Worm (Caenorhabditis elegans) whole organism, L4 larva: ENCODE measurements around the gene ZK809.8.
A peak's percentile ranks its signal among the peaks of the same experiment; 100 is the strongest.

Experiments
- F10B5.3 ChIP-seq: sonication (generic microtip); optimal IDR thresholded peaks from 2 replicates; lab custom pipeline; 2016; ENCODE audit warnings: mild to moderate bottlenecking, missing genetic modification characterization, missing compliant biosample characterization
- F49E8.2 ChIP-seq: sonication (generic microtip); optimal IDR thresholded peaks from 2 replicates; lab custom pipeline; 2016; ENCODE audit warnings: missing compliant biosample characterization, mild to moderate bottlenecking, missing genetic modification characterization, borderline replicate concordance
- T20F7.1 ChIP-seq: fragments of 200-800 bp; sonication (Bioruptor generic); optimal IDR thresholded peaks from 2 replicates; lab custom pipeline; 2018; ENCODE audit warnings: mild to moderate bottlenecking, missing genetic modification characterization, missing compliant biosample characterization
- T26A8.4 ChIP-seq: fragments of 200-800 bp; sonication (Bioruptor generic); IDR thresholded peaks from 2 replicates; pipeline ENCODE4 v1.3.6; 2022; ENCODE audit warnings: missing genetic modification characterization, missing compliant biosample characterization
- Y48G9A.11 ChIP-seq: fragments of 200-800 bp; sonication (Bioruptor generic); IDR thresholded peaks from 2 replicates; pipeline ENCODE4 v1.3.6; 2022; ENCODE audit warnings: missing genetic modification reagents, missing genetic modification characterization, missing compliant biosample characterization
- aha-1 ChIP-seq: fragments of 150-350 bp; peaks from one replicate; lab custom pipeline; 2014; ENCODE audit warnings: missing biosample characterization, missing genetic modification characterization
- attf-4 ChIP-seq: sonication (generic microtip); optimal IDR thresholded peaks from 3 replicates; lab custom pipeline; 2017; ENCODE audit warnings: missing biosample characterization, missing genetic modification characterization
- ceh-28 ChIP-seq: fragments of 150-350 bp; optimal IDR thresholded peaks from 2 replicates; lab custom pipeline; 2014; ENCODE audit warnings: missing biosample characterization, missing genetic modification reagents, missing genetic modification characterization
- ceh-32 ChIP-seq: sonication (generic microtip); optimal IDR thresholded peaks from 2 replicates; lab custom pipeline; 2016; ENCODE audit warnings: mild to moderate bottlenecking, missing genetic modification characterization, missing compliant biosample characterization; ENCODE audit not compliant: poor library complexity
- ceh-82 ChIP-seq: sonication (generic microtip); optimal IDR thresholded peaks from 2 replicates; lab custom pipeline; 2017; ENCODE audit warnings: missing biosample characterization, missing genetic modification characterization
- ces-1 ChIP-seq: fragments of 150-350 bp; sonication (generic microtip); optimal IDR thresholded peaks from 4 replicates; lab custom pipeline; 2014; ENCODE audit warnings: missing biosample characterization, missing genetic modification reagents, missing genetic modification characterization
- ctbp-1 ChIP-seq: fragments of 200-800 bp; sonication (Bioruptor generic); IDR thresholded peaks from 2 replicates; pipeline ENCODE4 v1.3.6; 2022; ENCODE audit warnings: missing genetic modification reagents, missing genetic modification characterization, missing compliant biosample characterization
- daf-16 ChIP-seq, 3 experiments: sonication (generic microtip); optimal IDR thresholded peaks; 2 replicates each; lab custom pipeline; 2016 to 2017; ENCODE audit warnings: missing genetic modification characterization in 3 of 3, missing genetic modification reagents in 3 of 3, mild to moderate bottlenecking in 2 of 3, missing compliant biosample characterization in 2 of 3, missing biosample characterization in 1 of 3, moderate library complexity in 1 of 3
- dpl-1 ChIP-seq: fragments of 150-350 bp; optimal IDR thresholded peaks from 2 replicates; lab custom pipeline; 2014; ENCODE audit warnings: missing biosample characterization, missing genetic modification reagents, missing genetic modification characterization
- duxl-1 ChIP-seq: sonication (generic microtip); optimal IDR thresholded peaks from 2 replicates; lab custom pipeline; 2016; ENCODE audit warnings: mild to moderate bottlenecking, missing genetic modification characterization, moderate library complexity, missing compliant biosample characterization; ENCODE audit not compliant: poor library complexity
- egl-43 ChIP-seq: fragments of 200-800 bp; sonication (Bioruptor generic); IDR thresholded peaks from 2 replicates; pipeline ENCODE4 v1.3.6; 2022; ENCODE audit warnings: missing genetic modification reagents, missing genetic modification characterization, missing compliant biosample characterization
- fkh-10 ChIP-seq: fragments of 150-350 bp; optimal IDR thresholded peaks from 2 replicates; lab custom pipeline; 2014; ENCODE audit warnings: missing biosample characterization, missing genetic modification reagents, missing genetic modification characterization
- gei-8 ChIP-seq: fragments of 200-800 bp; sonication (Bioruptor generic); optimal IDR thresholded peaks from 2 replicates; lab custom pipeline; 2018; ENCODE audit warnings: mild to moderate bottlenecking, missing genetic modification characterization, missing compliant biosample characterization
- hif-1 ChIP-seq, 2 experiments: sonication (generic microtip); optimal IDR thresholded peaks; 2 replicates each; lab custom pipeline; 2016 to 2017; ENCODE audit warnings: missing compliant biosample characterization in 2 of 2, missing genetic modification characterization in 2 of 2, missing genetic modification reagents in 2 of 2, missing genotype in 2 of 2, mild to moderate bottlenecking in 1 of 2
- hlh-11 ChIP-seq: fragments of 200-800 bp; sonication (Bioruptor generic); optimal IDR thresholded peaks from 2 replicates; lab custom pipeline; 2018; ENCODE audit warnings: mild to moderate bottlenecking, missing genetic modification characterization, missing compliant biosample characterization
- hlh-30 ChIP-seq: sonication (generic microtip); optimal IDR thresholded peaks from 2 replicates; lab custom pipeline; 2017; ENCODE audit warnings: antibody characterized with exemption, mild to moderate bottlenecking, missing genetic modification characterization, missing compliant biosample characterization; ENCODE audit not compliant: insufficient read depth
- lin-13 ChIP-seq: fragments of 150-350 bp; optimal IDR thresholded peaks from 2 replicates; lab custom pipeline; 2014; ENCODE audit warnings: missing biosample characterization, missing genetic modification reagents, missing genetic modification characterization
- lin-38 ChIP-seq: fragments of 200-800 bp; sonication (Bioruptor generic); IDR thresholded peaks from 2 replicates; pipeline ENCODE4 v1.3.6; 2022; ENCODE audit warnings: missing genetic modification reagents, missing genetic modification characterization, missing compliant biosample characterization
- lin-39 ChIP-seq: fragments of 150-350 bp; optimal IDR thresholded peaks from 2 replicates; lab custom pipeline; 2014; ENCODE audit warnings: missing biosample characterization, missing genetic modification reagents, missing genetic modification characterization
- lir-3 ChIP-seq: sonication (generic microtip); optimal IDR thresholded peaks from 2 replicates; lab custom pipeline; 2016; ENCODE audit warnings: mild to moderate bottlenecking, missing genetic modification characterization, missing compliant biosample characterization
- madf-9 ChIP-seq: fragments of 200-800 bp; sonication (Bioruptor generic); conservative IDR thresholded peaks from 2 replicates; pipeline ENCODE4 v1.3.6; 2022; ENCODE audit warnings: missing genetic modification reagents, missing genetic modification characterization, missing compliant biosample characterization
- mep-1 ChIP-seq: fragments of 150-350 bp; sonication (generic microtip); optimal IDR thresholded peaks from 3 replicates; lab custom pipeline; 2014; ENCODE audit warnings: missing biosample characterization, missing genetic modification characterization
- mes-2 ChIP-seq: sonication (generic microtip); optimal IDR thresholded peaks from 2 replicates; lab custom pipeline; 2016; ENCODE audit warnings: missing genotype, mild to moderate bottlenecking, missing genetic modification characterization, missing compliant biosample characterization; ENCODE audit not compliant: poor library complexity, severe bottlenecking
- nhr-11 ChIP-seq: fragments of 150-350 bp; optimal IDR thresholded peaks from 2 replicates; lab custom pipeline; 2014; ENCODE audit warnings: missing biosample characterization, missing genetic modification characterization
- nhr-42 ChIP-seq: fragments of 200-800 bp; sonication (Bioruptor generic); IDR thresholded peaks from 2 replicates; pipeline ENCODE4 v1.3.6; 2022; ENCODE audit warnings: missing genetic modification characterization, missing compliant biosample characterization
- nhr-48 ChIP-seq: sonication (generic microtip); optimal IDR thresholded peaks from 2 replicates; lab custom pipeline; 2016; ENCODE audit warnings: mild to moderate bottlenecking, missing genetic modification characterization, missing compliant biosample characterization
- pha-4 ChIP-seq, 2 experiments: fragments of 150-350 bp in 1 of 2; fragments of 200-800 bp in 1 of 2; sonication (Bioruptor generic) in 1 of 2; IDR thresholded peaks in 1 of 2; optimal IDR thresholded peaks in 1 of 2; 2 replicates each; pipeline versions ENCODE4 v1.3.6 to Lab custom; 2014 to 2022; ENCODE audit warnings: missing genetic modification characterization in 2 of 2, missing genetic modification reagents in 2 of 2, missing biosample characterization in 1 of 2, missing compliant biosample characterization in 1 of 2
- saeg-2 ChIP-seq: fragments of 200-800 bp; sonication (Bioruptor generic); IDR thresholded peaks from 2 replicates; pipeline ENCODE4 v1.3.6; 2022; ENCODE audit warnings: missing genetic modification reagents, missing genetic modification characterization, missing compliant biosample characterization
- sdz-12 ChIP-seq: fragments of 200-800 bp; sonication (Bioruptor generic); optimal IDR thresholded peaks from 2 replicates; lab custom pipeline; 2018; ENCODE audit warnings: mild to moderate bottlenecking, missing genetic modification characterization, missing compliant biosample characterization
- snpc-1.2 ChIP-seq: fragments of 200-800 bp; sonication (Bioruptor generic); IDR thresholded peaks from 2 replicates; pipeline ENCODE4 v1.3.6; 2022; ENCODE audit warnings: missing genetic modification reagents, missing genetic modification characterization, missing compliant biosample characterization
- snpc-4 ChIP-seq: fragments of 150-350 bp; optimal IDR thresholded peaks from 2 replicates; lab custom pipeline; 2014; ENCODE audit warnings: missing biosample characterization, missing genetic modification characterization
- tra-1 ChIP-seq: fragments of 200-800 bp; sonication (Bioruptor generic); IDR thresholded peaks from 2 replicates; pipeline ENCODE4 v1.3.6; 2022; ENCODE audit warnings: missing genetic modification reagents, missing genetic modification characterization, missing compliant biosample characterization
- unc-130 ChIP-seq: sonication (generic microtip); optimal IDR thresholded peaks from 2 replicates; lab custom pipeline; 2016; ENCODE audit warnings: missing genetic modification reagents, missing genetic modification characterization, missing compliant biosample characterization
- unc-39 ChIP-seq: sonication (generic microtip); optimal IDR thresholded peaks from 2 replicates; lab custom pipeline; 2017; ENCODE audit warnings: missing biosample characterization, missing genetic modification characterization
- unc-62 ChIP-seq, 3 experiments: fragments of 150-350 bp in 1 of 3; sonication (generic microtip); optimal IDR thresholded peaks in 2 of 3; peaks in 1 of 3; 1 replicate in 1 of 3; 2 replicates in 2 of 3; lab custom pipeline; 2014 to 2017; ENCODE audit warnings: missing biosample characterization in 3 of 3, missing genetic modification characterization in 3 of 3, missing genetic modification reagents in 3 of 3, missing genotype in 1 of 3
- zip-11 ChIP-seq: fragments of 200-800 bp; sonication (Bioruptor generic); IDR thresholded peaks from 2 replicates; pipeline ENCODE4 v1.3.6; 2022; ENCODE audit warnings: missing genetic modification characterization, missing compliant biosample characterization
- zip-2 ChIP-seq: fragments of 150-350 bp; optimal IDR thresholded peaks from 2 replicates; lab custom pipeline; 2014; ENCODE audit warnings: missing biosample characterization, missing genetic modification characterization

Gene ZK809.8

DNA sequence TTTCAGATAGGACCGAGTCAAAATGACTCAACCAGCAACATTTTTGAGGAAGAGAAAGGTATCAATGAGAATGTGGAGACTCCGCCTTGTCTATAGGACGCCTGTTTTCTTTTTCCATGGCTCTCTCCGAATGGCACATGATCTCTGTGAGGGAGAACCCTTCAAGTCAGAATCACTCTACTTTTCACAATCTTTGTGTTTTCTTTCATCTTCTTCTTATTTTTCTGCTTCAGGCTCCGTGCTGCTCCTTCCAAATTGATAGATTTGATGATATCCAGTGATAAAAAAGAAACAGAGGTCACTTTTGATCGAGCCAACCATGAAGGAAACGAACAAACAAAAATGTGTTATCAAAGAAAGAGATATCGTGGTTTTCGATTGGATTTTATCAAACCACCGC lies at the start of gene ZK809.8:
ZK809.8 (minus strand) TSS at position 34 of the 400 bp plus-strand sequence.
- TF ChIP-seq hlh-30 (peak; percentile 5), unc-62 (GFP tag; optimal IDR thresholded peaks at IDR 0.05 in 1 of 2; lab: Kevin White, UChicago) (peak in 1 of 2 experiments; percentile 87), unc-62 (tag; optimal IDR thresholded peaks at IDR 0.05; lab: Kevin White, UChicago) (no peak), hlh-11 (peak; percentile 44), F10B5.3 (no peak), daf-16 (GFP tag; optimal IDR thresholded peaks at IDR 0.05; lab: Kevin White, UChicago) (peak in 1 of 2 experiments; percentile 77), daf-16 (tag; optimal IDR thresholded peaks at IDR 0.05; lab: Kevin White, UChicago) (no peak)

DNA sequence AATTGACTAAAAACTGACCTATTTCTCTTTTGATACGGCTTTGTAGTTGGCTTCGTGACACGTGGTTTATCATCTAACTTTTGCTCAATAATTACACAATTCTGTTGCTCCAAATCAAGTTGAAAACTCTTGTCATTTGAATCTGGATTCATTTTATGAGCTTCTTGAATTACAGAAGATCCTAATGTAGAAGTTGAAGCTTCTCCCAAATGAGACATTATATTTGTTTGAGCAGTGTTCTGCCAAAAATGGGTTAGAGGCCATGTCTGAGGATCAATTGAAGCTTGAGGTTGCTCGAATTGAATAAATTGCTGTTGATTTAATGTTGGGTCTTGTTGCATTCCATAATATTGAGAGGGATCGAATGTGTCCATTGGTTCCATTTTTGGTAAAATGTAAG lies 48.6 kb upstream of the ZK809.8 start:
- TF ChIP-seq T20F7.1 (GFP tag; lab: Kevin White, UChicago): no peak
- no peak for TF ChIP-seq lin-39
- no peak for TF ChIP-seq unc-39 (tag; lab: Kevin White, UChicago)
- TF ChIP-seq ceh-32 (tag; lab: Kevin White, UChicago): no peak
- peak in 1 of 2 experiments; percentile 95 for TF ChIP-seq unc-62 (GFP tag; optimal IDR thresholded peaks at IDR 0.05 in 1 of 2; lab: Kevin White, UChicago)
- TF ChIP-seq unc-62 (tag; optimal IDR thresholded peaks at IDR 0.05; lab: Kevin White, UChicago): no peak
- TF ChIP-seq nhr-48 (tag; lab: Kevin White, UChicago): no peak
- TF ChIP-seq sdz-12 (GFP tag; lab: Kevin White, UChicago): no peak
- no peak for TF ChIP-seq snpc-4 (tag; lab: Kevin White, UChicago)
- TF ChIP-seq, all 104 proteins: peak for 1

DNA sequence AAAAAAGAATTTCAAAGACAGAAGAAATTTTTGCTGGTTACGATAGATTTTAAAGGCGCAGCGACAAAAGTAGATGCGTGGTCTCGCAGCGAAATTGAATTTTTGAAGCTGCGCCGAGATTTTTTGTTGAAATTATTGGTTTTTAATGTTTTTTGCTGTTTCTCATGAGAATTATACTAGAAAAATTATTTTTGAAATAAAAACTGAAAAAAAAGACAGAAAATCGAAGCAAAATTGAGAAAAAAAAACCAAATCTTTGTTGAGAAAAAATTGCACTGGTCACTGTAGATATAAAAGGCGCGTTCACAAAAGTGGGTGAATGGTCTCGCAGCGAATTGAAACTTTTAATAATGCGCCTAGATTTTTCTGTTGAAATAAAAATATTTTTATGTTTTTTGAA lies 46.8 kb upstream of the ZK809.8 start:
- TF ChIP-seq snpc-1.2: peak; percentile 60; the same call in 1 of the 2 replicates
- TF ChIP-seq lin-38 (GFP tag; lab: Robert Waterston, UW): peak; percentile 31; the same call in 1 of the 2 replicates
- TF ChIP-seq madf-9 (GFP tag; lab: Robert Waterston, UW): no peak
- peak; percentile 60 for TF ChIP-seq unc-130 (GFP tag; lab: Kevin White, UChicago)
- TF ChIP-seq lir-3 (tag; lab: Kevin White, UChicago): no peak
- peak; percentile 28 for TF ChIP-seq aha-1 (tag; lab: Kevin White, UChicago)
- TF ChIP-seq T26A8.4 (GFP tag; lab: Robert Waterston, UW): no peak
- TF ChIP-seq attf-4: no peak
- no peak for TF ChIP-seq unc-39 (tag; lab: Kevin White, UChicago)
- TF ChIP-seq zip-11: no peak
- 0 out of 2 replicates have a peak, but pooled peaks have one; percentile 50 for TF ChIP-seq Y48G9A.11
- no peak for TF ChIP-seq pha-4 (GFP tag; IDR thresholded peaks at IDR 0.05; lab: Robert Waterston, UW)
- no peak for TF ChIP-seq pha-4 (tag; optimal IDR thresholded peaks at IDR 0.05; lab: Kevin White, UChicago)
- TF ChIP-seq ceh-82 (tag; lab: Kevin White, UChicago): no peak
- TF ChIP-seq hlh-30: no peak
- no peak for TF ChIP-seq duxl-1 (tag; lab: Kevin White, UChicago)
- peak; percentile 88 for TF ChIP-seq F49E8.2 (tag; lab: Kevin White, UChicago)
- no peak for TF ChIP-seq nhr-42 (GFP tag; lab: Robert Waterston, UW)

DNA sequence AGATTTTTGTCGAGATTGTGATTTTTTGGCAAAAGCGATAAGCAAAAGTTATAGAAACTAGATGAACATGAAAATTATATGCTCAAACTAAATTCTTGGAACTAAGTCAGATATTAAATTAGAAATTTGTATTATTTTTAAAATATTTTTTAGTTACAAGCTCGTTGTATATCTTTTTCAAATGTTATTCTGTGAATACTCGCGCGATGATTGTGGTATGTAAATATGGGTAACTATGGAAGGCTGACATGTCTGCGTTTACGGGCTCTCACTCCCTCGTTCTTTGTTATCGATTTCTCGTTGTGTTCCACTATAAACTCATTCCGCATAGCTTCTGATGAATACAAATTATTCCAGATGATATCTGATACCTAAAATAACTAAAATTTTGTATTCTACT lies 45.3 kb upstream of the ZK809.8 start, which contains the start of gene ZK792.7:
ZK792.7 (plus strand) TSS at position 301 of the 400 bp plus-strand sequence.
- TF ChIP-seq nhr-11 (tag; lab: Kevin White, UChicago) (no peak), fkh-10 (GFP tag; lab: Kevin White, UChicago) (no peak), unc-39 (tag; lab: Kevin White, UChicago) (no peak), zip-2 (tag; lab: Kevin White, UChicago) (no peak), mes-2 (no peak), ceh-28 (no peak), gei-8 (no peak), dpl-1 (GFP tag; lab: Kevin White, UChicago) (no peak), nhr-48 (tag; lab: Kevin White, UChicago) (no peak), ces-1 (GFP tag; lab: Kevin White, UChicago) (no peak), pha-4 (GFP tag; IDR thresholded peaks at IDR 0.05; lab: Robert Waterston, UW) (no peak), pha-4 (tag; optimal IDR thresholded peaks at IDR 0.05; lab: Kevin White, UChicago) (no peak), saeg-2 (GFP tag; lab: Robert Waterston, UW) (no peak), hif-1 (tag; optimal IDR thresholded peaks at IDR 0.05; lab: Kevin White, UChicago) (no peak), ctbp-1 (GFP tag; lab: Robert Waterston, UW) (no peak), egl-43 (GFP tag; lab: Robert Waterston, UW) (no peak), mep-1 (tag; lab: Kevin White, UChicago) (no peak), tra-1 (GFP tag; lab: Robert Waterston, UW) (no peak), lin-13 (GFP tag; lab: Kevin White, UChicago) (no peak)
